Fruit fly (Drosophila melanogaster) whole organism, embryonic: ENCODE results near the gene mei-218.

Experiments
- Adf1 ChIP-seq: fragments of 200-800 bp; sonication (Bioruptor generic); IDR thresholded peaks from 2 replicates; pipeline ENCODE4 v1.3.6; 2022; ENCODE audit warnings: missing biosample characterization, missing genetic modification characterization
- Bgb ChIP-seq: fragments of 200-800 bp; sonication (Bioruptor generic); IDR thresholded peaks from 2 replicates; pipeline ENCODE4 v1.3.6; 2022; ENCODE audit warnings: missing biosample characterization, missing genetic modification characterization; ENCODE audit not compliant: partially characterized antibody
- Bteb2 ChIP-seq: fragments of 200-800 bp; sonication (Bioruptor generic); optimal IDR thresholded peaks from 2 replicates; lab custom pipeline; 2016; ENCODE audit warnings: missing biosample characterization, missing genetic modification characterization
- CG12942 ChIP-seq: fragments of 200-800 bp; sonication (Bioruptor generic); optimal IDR thresholded peaks from 3 replicates; lab custom pipeline; 2016; ENCODE audit warnings: missing biosample characterization, missing genetic modification characterization
- CG1529 ChIP-seq: fragments of 200-800 bp; sonication (Bioruptor generic); optimal IDR thresholded peaks from 3 replicates; lab custom pipeline; 2018; ENCODE audit warnings: missing biosample characterization, missing genetic modification characterization
- CG16813 ChIP-seq: fragments of 200-800 bp; sonication (Bioruptor generic); IDR thresholded peaks from 3 replicates; pipeline ENCODE4 v1.3.6; 2022; ENCODE audit warnings: missing biosample characterization, missing genetic modification characterization; ENCODE audit not compliant: partially characterized antibody
- CG2120 ChIP-seq: fragments of 200-800 bp; sonication (Bioruptor generic); optimal IDR thresholded peaks from 3 replicates; lab custom pipeline; 2016; ENCODE audit warnings: missing biosample characterization, missing genetic modification characterization
- CG30020 ChIP-seq: fragments of 200-800 bp; optimal IDR thresholded peaks from 2 replicates; lab custom pipeline; 2019; ENCODE audit warnings: missing biosample characterization, mild to moderate bottlenecking, missing genetic modification characterization, moderate library complexity
- CG3407 ChIP-seq: fragments of 200-800 bp; sonication (Bioruptor generic); optimal IDR thresholded peaks from 2 replicates; lab custom pipeline; 2018; ENCODE audit warnings: missing biosample characterization, mild to moderate bottlenecking, missing genetic modification characterization
- CG34376 ChIP-seq: fragments of 200-800 bp; sonication (Bioruptor generic); optimal IDR thresholded peaks from 2 replicates; lab custom pipeline; 2018; ENCODE audit warnings: missing biosample characterization, mild to moderate bottlenecking, missing genetic modification characterization
- CG4360 ChIP-seq: fragments of 200-800 bp; sonication (Bioruptor generic); IDR thresholded peaks from 2 replicates; pipeline ENCODE4 v1.3.6; 2022; ENCODE audit warnings: missing biosample characterization, missing genetic modification characterization
- CG4424 ChIP-seq: fragments of 200-800 bp; sonication (Bioruptor generic); optimal IDR thresholded peaks from 3 replicates; lab custom pipeline; 2016; ENCODE audit warnings: missing biosample characterization, missing genetic modification characterization
- CG4820 ChIP-seq: fragments of 200-800 bp; sonication (Bioruptor generic); optimal IDR thresholded peaks from 3 replicates; lab custom pipeline; 2016; ENCODE audit warnings: missing biosample characterization, missing genetic modification characterization
- CG5953 ChIP-seq: fragments of 200-800 bp; sonication (Bioruptor generic); IDR thresholded peaks from 2 replicates; pipeline ENCODE4 v1.3.6; 2022; ENCODE audit warnings: missing biosample characterization, missing genetic modification characterization
- CG6689 ChIP-seq: fragments of 200-800 bp; sonication (Bioruptor generic); IDR thresholded peaks from 2 replicates; pipeline ENCODE4 v1.3.6; 2022; ENCODE audit warnings: missing biosample characterization, missing genetic modification characterization
- CG7357 ChIP-seq: fragments of 200-800 bp; sonication (Bioruptor generic); IDR thresholded peaks from 3 replicates; pipeline ENCODE4 v1.3.6; 2022; ENCODE audit warnings: missing biosample characterization, missing genetic modification characterization
- CG7987 ChIP-seq: fragments of 200-800 bp; sonication (Bioruptor generic); optimal IDR thresholded peaks from 2 replicates; lab custom pipeline; 2018; ENCODE audit warnings: missing biosample characterization, mild to moderate bottlenecking, missing genetic modification characterization, moderate library complexity
- CG8924 ChIP-seq: fragments of 200-800 bp; optimal IDR thresholded peaks from 3 replicates; lab custom pipeline; 2019; ENCODE audit warnings: missing biosample characterization, mild to moderate bottlenecking, missing genetic modification characterization, moderate library complexity
- CG9727 ChIP-seq: fragments of 200-800 bp; sonication (Bioruptor generic); optimal IDR thresholded peaks from 3 replicates; lab custom pipeline; 2017; ENCODE audit warnings: missing biosample characterization, mild to moderate bottlenecking, missing genetic modification characterization
- CrebB ChIP-seq: fragments of 200-800 bp; sonication (Bioruptor generic); optimal IDR thresholded peaks from 3 replicates; lab custom pipeline; 2018; ENCODE audit warnings: missing biosample characterization, mild to moderate bottlenecking, missing genetic modification characterization
- Dek ChIP-seq: fragments of 200-800 bp; sonication (Bioruptor generic); optimal IDR thresholded peaks from 3 replicates; lab custom pipeline; 2019; ENCODE audit warnings: missing biosample characterization, mild to moderate bottlenecking, missing genetic modification characterization, moderate library complexity
- Dip2 ChIP-seq: fragments of 200-800 bp; sonication (Bioruptor generic); IDR thresholded peaks from 2 replicates; pipeline ENCODE4 v1.3.6; 2022; ENCODE audit warnings: missing biosample characterization, missing genetic modification characterization
- Doc3 ChIP-seq: fragments of 200-800 bp; sonication (Bioruptor generic); IDR thresholded peaks from 3 replicates; pipeline ENCODE4 v1.3.6; 2022; ENCODE audit warnings: missing biosample characterization, missing genetic modification characterization; ENCODE audit not compliant: partially characterized antibody
- E2f1 ChIP-seq: fragments of 200-800 bp; sonication (Bioruptor generic); IDR thresholded peaks from 2 replicates; pipeline ENCODE4 v1.3.6; 2022; ENCODE audit warnings: missing biosample characterization, missing genetic modification characterization
- Fer2 ChIP-seq: fragments of 200-800 bp; sonication (Bioruptor generic); optimal IDR thresholded peaks from 2 replicates; lab custom pipeline; 2018; ENCODE audit warnings: missing biosample characterization, mild to moderate bottlenecking, missing genetic modification characterization, moderate library complexity
- Mrtf ChIP-seq: fragments of 200-800 bp; sonication (Bioruptor generic); IDR thresholded peaks from 3 replicates; pipeline ENCODE4 v1.3.6; 2022; ENCODE audit warnings: missing biosample characterization, missing genetic modification characterization
- Rx ChIP-seq: fragments of 200-800 bp; sonication (Bioruptor generic); IDR thresholded peaks from 2 replicates; pipeline ENCODE4 v1.3.6; 2022; ENCODE audit warnings: missing biosample characterization, missing genetic modification characterization
- Side ChIP-seq: fragments of 200-800 bp; sonication (Bioruptor generic); optimal IDR thresholded peaks from 2 replicates; lab custom pipeline; 2016; ENCODE audit warnings: missing biosample characterization, missing genetic modification characterization
- Taf1 ChIP-seq: fragments of 200-800 bp; sonication (Bioruptor generic); IDR thresholded peaks from 2 replicates; pipeline ENCODE4 v1.3.6; 2022; ENCODE audit warnings: missing biosample characterization, missing genetic modification characterization
- ap ChIP-seq: fragments of 200-800 bp; sonication (Bioruptor generic); IDR thresholded peaks from 2 replicates; pipeline ENCODE4 v1.3.6; 2022; ENCODE audit warnings: missing biosample characterization, missing genetic modification characterization
- ci ChIP-seq: fragments of 200-800 bp; sonication (Bioruptor generic); IDR thresholded peaks from 3 replicates; pipeline ENCODE4 v1.3.6; 2022; ENCODE audit warnings: missing biosample characterization, missing genetic modification characterization
- ems ChIP-seq: fragments of 200-800 bp; sonication (Bioruptor generic); optimal IDR thresholded peaks from 3 replicates; lab custom pipeline; 2016; ENCODE audit warnings: missing biosample characterization, missing genetic modification characterization
- fd3F ChIP-seq: fragments of 200-800 bp; sonication (Bioruptor generic); optimal IDR thresholded peaks from 2 replicates; lab custom pipeline; 2018; ENCODE audit warnings: missing biosample characterization, mild to moderate bottlenecking, missing genetic modification characterization, moderate library complexity
- fd96Cb ChIP-seq: fragments of 200-800 bp; sonication (Bioruptor generic); optimal IDR thresholded peaks from 2 replicates; lab custom pipeline; 2018; ENCODE audit warnings: missing biosample characterization, mild to moderate bottlenecking, missing genetic modification characterization, moderate library complexity
- gem ChIP-seq: fragments of 200-800 bp; sonication (Bioruptor generic); optimal IDR thresholded peaks from 2 replicates; lab custom pipeline; 2019; ENCODE audit warnings: missing biosample characterization, mild to moderate bottlenecking, missing genetic modification characterization, moderate library complexity
- gro ChIP-seq: fragments of 200-800 bp; sonication (Bioruptor generic); optimal IDR thresholded peaks from 2 replicates; lab custom pipeline; 2016; ENCODE audit warnings: missing biosample characterization, missing genetic modification characterization
- gsb ChIP-seq: fragments of 200-800 bp; sonication (Bioruptor generic); IDR thresholded peaks from 2 replicates; pipeline ENCODE4 v1.3.6; 2022; ENCODE audit warnings: missing biosample characterization, missing genetic modification characterization
- gt ChIP-seq: fragments of 200-800 bp; sonication (Bioruptor generic); IDR thresholded peaks from 2 replicates; pipeline ENCODE4 v1.3.6; 2022; ENCODE audit warnings: missing biosample characterization, missing genetic modification characterization
- h ChIP-seq: fragments of >200 bp; optimal IDR thresholded peaks from 2 replicates; lab custom pipeline; 2017
- jigr1 ChIP-seq: fragments of 200-800 bp; sonication (Bioruptor generic); IDR thresholded peaks from 3 replicates; pipeline ENCODE4 v1.3.6; 2022; ENCODE audit warnings: missing biosample characterization, missing genetic modification characterization
- lilli ChIP-seq: fragments of 200-800 bp; sonication (Bioruptor generic); optimal IDR thresholded peaks from 3 replicates; lab custom pipeline; 2016; ENCODE audit warnings: missing biosample characterization, missing genetic modification characterization
- maf-S ChIP-seq: fragments of 200-800 bp; sonication (Bioruptor generic); optimal IDR thresholded peaks from 2 replicates; lab custom pipeline; 2016; ENCODE audit warnings: missing biosample characterization, missing genetic modification characterization
- pfk ChIP-seq: fragments of 200-800 bp; sonication (Bioruptor generic); optimal IDR thresholded peaks from 2 replicates; lab custom pipeline; 2018; ENCODE audit warnings: missing biosample characterization, mild to moderate bottlenecking, missing genetic modification characterization, moderate library complexity
- pho ChIP-seq: fragments of 200-800 bp; sonication (Bioruptor generic); optimal IDR thresholded peaks from 2 replicates; lab custom pipeline; 2016; ENCODE audit warnings: missing biosample characterization, missing genetic modification characterization
- row ChIP-seq: fragments of 200-800 bp; sonication (Bioruptor generic); IDR thresholded peaks from 3 replicates; pipeline ENCODE4 v1.3.6; 2022; ENCODE audit warnings: missing biosample characterization, missing genetic modification characterization
- sisA ChIP-seq: fragments of 200-800 bp; sonication (Bioruptor generic); IDR thresholded peaks from 2 replicates; pipeline ENCODE4 v1.3.6; 2022; ENCODE audit warnings: missing biosample characterization, missing genetic modification characterization
- ssp ChIP-seq: fragments of 200-800 bp; sonication (Bioruptor generic); IDR thresholded peaks from 2 replicates; pipeline ENCODE4 v1.3.6; 2022; ENCODE audit warnings: missing biosample characterization, missing genetic modification characterization
- ttk ChIP-seq: fragments of 200-800 bp; sonication (Bioruptor generic); IDR thresholded peaks from 2 replicates; pipeline ENCODE4 v2.1.2; 2022; ENCODE audit warnings: missing biosample characterization, missing genetic modification characterization
- usp ChIP-seq: fragments of >200 bp; optimal IDR thresholded peaks from 2 replicates; lab custom pipeline; 2017; ENCODE audit warnings: missing biosample characterization, missing genetic modification characterization
- zen2 ChIP-seq: fragments of 200-800 bp; sonication (Bioruptor generic); IDR thresholded peaks from 3 replicates; pipeline ENCODE4 v1.3.6; 2022; ENCODE audit warnings: missing biosample characterization, missing genetic modification characterization; ENCODE audit not compliant: partially characterized antibody

The mei-218 gene

dm6 chrX:17123545-17124203, 19.1 kb downstream of the mei-218 start (continued):
- TF ChIP-seq CG3407 (GFP tag; lab: Kevin White, UChicago) (no peak), CG8924 (tag; lab: Kevin White, UChicago) (peak; percentile 79), CG9727 (GFP tag; lab: Kevin White, UChicago) (peak; percentile 55), fd3F (GFP tag; lab: Kevin White, UChicago) (peak; percentile 64), CG4820 (peak; percentile 46), Rx (GFP tag; lab: Robert Waterston, UW) (peak; percentile 39; the same call in 1 of the 2 replicates), gt (no peak), Side (peak; percentile 15), usp (GFP tag; lab: Kevin White, UChicago) (no peak), gem (peak; percentile 86), Bgb (GFP tag; lab: Robert Waterston, UW) (no peak), Mrtf (0 out of 3 replicates have a peak, but pooled peaks have one; percentile 26), CG6689 (GFP tag; lab: Robert Waterston, UW) (peak; percentile 70; the same call in 1 of the 2 replicates), ap (GFP tag; lab: Robert Waterston, UW) (peak; percentile 56; the same call in 1 of the 2 replicates), CG16813 (no peak), Dip2 (GFP tag; lab: Robert Waterston, UW) (0 out of 2 replicates have a peak, but pooled peaks have one; percentile 11), CG7357 (peak; percentile 54; the same call in 1 of the 3 replicates), pho (GFP tag; lab: Kevin White, UChicago) (peak; percentile 66), Bteb2 (GFP tag; lab: Kevin White, UChicago) (peak; percentile 63), CG34376 (GFP tag; lab: Kevin White, UChicago) (peak; percentile 5), gro (GFP tag; lab: Kevin White, UChicago) (peak; percentile 59), CG7987 (peak; percentile 2), pfk (GFP tag; lab: Kevin White, UChicago) (no peak), ci (GFP tag; lab: Robert Waterston, UW) (peak; percentile 85), CG1529 (GFP tag; lab: Kevin White, UChicago) (peak; percentile 58), CG2120 (GFP tag; lab: Kevin White, UChicago) (peak; percentile 82), CG4360 (GFP tag; lab: Robert Waterston, UW) (0 out of 2 replicates have a peak, but pooled peaks have one; percentile 11), sisA (GFP tag; lab: Robert Waterston, UW) (peak; percentile 77), ems (peak; percentile 53), CrebB (peak; percentile 60), Taf1 (GFP tag; lab: Robert Waterston, UW) (peak; percentile 38; the same call in 1 of the 2 replicates), Adf1 (GFP tag; lab: Robert Waterston, UW) (peak; percentile 9; the same call in 1 of the 2 replicates), lilli (GFP tag; lab: Kevin White, UChicago) (peak; percentile 73), CG4424 (GFP tag; lab: Kevin White, UChicago) (peak; percentile 72), jigr1 (GFP tag; lab: Robert Waterston, UW) (peak; percentile 17; the same call in 1 of the 3 replicates), h (lab: Kevin White, UChicago) (no peak), ssp (GFP tag; lab: Robert Waterston, UW) (0 out of 2 replicates have a peak, but pooled peaks have one; percentile 38), gsb (GFP tag; lab: Robert Waterston, UW) (0 out of 2 replicates have a peak, but pooled peaks have one; percentile 19), CG5953 (peak; percentile 54; the same call in 1 of the 2 replicates), CG30020 (tag; lab: Kevin White, UChicago) (no peak), zen2 (GFP tag; lab: Robert Waterston, UW) (no peak), row (GFP tag; lab: Robert Waterston, UW) (peak; percentile 83), ttk (peak; percentile 57), Fer2 (tag; lab: Kevin White, UChicago) (peak; percentile 34), maf-S (GFP tag; lab: Kevin White, UChicago) (no peak), Doc3 (GFP tag; lab: Robert Waterston, UW) (no peak), fd96Cb (tag; lab: Kevin White, UChicago) (peak; percentile 74), CG12942 (GFP tag; lab: Kevin White, UChicago) (peak; percentile 63), Dek (tag; lab: Kevin White, UChicago) (peak; percentile 74), E2f1 (GFP tag; lab: Robert Waterston, UW) (peak; percentile 74)
